Fruit fly (Drosophila melanogaster) whole organism: ENCODE data around the gene nuf.

Source experiments
- Dll ChIP-seq: fragments of >200 bp; optimal IDR thresholded peaks from 2 replicates; lab custom pipeline; 2017
- pan ChIP-seq: fragments of >200 bp; optimal IDR thresholded peaks from 2 replicates; lab custom pipeline; 2017

DNA sequence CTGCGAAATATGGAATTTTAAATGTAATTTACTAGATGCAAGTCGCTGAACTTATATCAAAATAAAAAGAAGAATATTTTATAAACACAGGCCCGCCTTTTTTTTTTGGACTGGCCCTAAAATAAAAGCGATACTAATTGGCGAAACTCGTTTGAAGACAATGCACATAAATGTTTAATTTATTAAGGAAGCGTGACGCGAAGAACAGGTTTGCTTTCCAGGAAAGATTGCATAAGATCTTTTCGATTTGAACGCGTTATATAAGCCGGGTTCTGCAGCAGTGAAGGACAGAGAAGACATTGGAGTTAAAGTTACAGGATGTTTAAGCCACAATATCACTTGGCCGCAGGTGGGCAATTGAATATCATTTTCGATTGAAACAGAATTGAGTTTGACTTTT, 42.5 kb downstream of the nuf start, which contains the start of gene CG7924:
- no peak for TF ChIP-seq Dll
- TF ChIP-seq pan: no peak
